Fruit fly (Drosophila melanogaster): Measurements from ENCODE around the gene B-H2.

DNA sequence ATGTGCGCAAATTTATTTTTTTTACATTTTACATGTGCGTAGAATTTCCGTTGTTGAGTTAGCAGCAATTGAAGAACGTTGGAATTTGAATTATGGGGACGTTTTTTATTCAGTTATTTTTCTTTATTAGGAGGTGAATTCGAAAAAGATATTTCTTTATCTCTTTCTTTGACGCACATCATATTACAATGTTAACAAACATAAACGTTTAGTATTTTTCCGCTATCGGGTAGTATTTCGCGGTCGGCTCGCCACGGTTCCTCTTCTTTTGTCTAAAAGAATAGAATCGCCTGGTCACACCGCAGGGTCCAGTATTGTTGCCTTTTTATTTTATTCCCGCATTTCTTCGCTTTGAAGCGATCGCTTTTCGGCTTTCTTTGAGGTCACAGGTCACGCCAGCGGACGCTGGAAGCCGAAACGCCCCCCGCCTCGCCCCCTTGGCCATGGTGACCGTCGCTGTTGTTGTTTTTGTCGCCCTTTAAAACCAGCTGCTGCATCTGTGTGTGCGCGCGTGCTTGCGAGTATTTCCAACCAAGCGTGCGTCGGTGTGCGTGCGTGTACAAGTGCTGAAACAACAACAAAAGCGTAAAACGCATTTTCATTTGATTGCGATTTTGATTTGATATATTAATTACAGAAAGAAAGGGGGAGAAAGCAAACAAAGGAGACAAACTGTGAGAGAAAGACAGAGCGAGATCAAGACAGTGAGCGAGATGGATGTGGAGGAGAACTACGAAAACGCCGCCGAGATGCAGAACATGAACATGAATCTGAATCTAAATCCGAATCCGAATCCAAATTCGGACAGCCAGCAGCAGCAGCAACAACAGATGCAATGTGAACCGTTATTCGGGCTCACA, 11.9 kb upstream of the B-H2 start:
- TF ChIP-seq CG16863 (GFP tag; optimal IDR thresholded peaks at IDR 0.05) (no peak), lola (GFP tag; optimal IDR thresholded peaks at IDR 0.05) (no peak), slp2 (GFP tag; optimal IDR thresholded peaks at IDR 0.05) (no peak), CG12391 (tag; optimal IDR thresholded peaks at IDR 0.05) (no peak), CG16779 (GFP tag; IDR thresholded peaks at IDR 0.05) (no peak), CoRest (tag; optimal IDR thresholded peaks at IDR 0.05) (no peak), CG10959 (GFP tag; IDR thresholded peaks at IDR 0.05) (no peak), ase (GFP tag; IDR thresholded peaks at IDR 0.05) (no peak), fd3F (GFP tag; optimal IDR thresholded peaks at IDR 0.05) (no peak), CG12769 (tag; optimal IDR thresholded peaks at IDR 0.05) (peak; percentile 38), Hmx (GFP tag; optimal IDR thresholded peaks at IDR 0.05) (no peak), nau (GFP tag; optimal IDR thresholded peaks at IDR 0.05) (no peak)

Data from whole organism, embryonic.